Worm (Caenorhabditis elegans) whole organism, mixed stage, embryonic: ENCODE measurements around the gene F49C5.7.

Experiments used
- M03D4.4 ChIP-seq: sonication (generic microtip); optimal IDR thresholded peaks from 2 replicates; lab custom pipeline; 2017; ENCODE audit warnings: mild to moderate bottlenecking, missing genetic modification characterization, missing compliant biosample characterization
- blmp-1 ChIP-seq: fragments of 150-350 bp; optimal IDR thresholded peaks from 2 replicates; lab custom pipeline; 2014; ENCODE audit warnings: missing biosample characterization, missing genetic modification characterization
- ceh-39 ChIP-seq: fragments of 150-350 bp; optimal IDR thresholded peaks from 2 replicates; lab custom pipeline; 2014; ENCODE audit warnings: missing biosample characterization, missing genetic modification characterization
- ceh-43 ChIP-seq: fragments of 200-800 bp; sonication (Bioruptor generic); optimal IDR thresholded peaks from 2 replicates; lab custom pipeline; 2018; ENCODE audit warnings: mild to moderate bottlenecking, missing genetic modification characterization, moderate library complexity, missing compliant biosample characterization
- ceh-83 ChIP-seq: fragments of 200-800 bp; sonication (Bioruptor generic); optimal IDR thresholded peaks from 2 replicates; lab custom pipeline; 2018; ENCODE audit warnings: mild to moderate bottlenecking, missing genetic modification characterization, missing compliant biosample characterization
- cnd-1 ChIP-seq: fragments of 200-800 bp; sonication (Bioruptor generic); optimal IDR thresholded peaks from 2 replicates; lab custom pipeline; 2018; ENCODE audit warnings: mild to moderate bottlenecking, missing genetic modification characterization, missing compliant biosample characterization
- drap-1 ChIP-seq: fragments of 200-800 bp; sonication (Bioruptor generic); optimal IDR thresholded peaks from 3 replicates; lab custom pipeline; 2018; ENCODE audit warnings: mild to moderate bottlenecking, missing genetic modification characterization, missing compliant biosample characterization
- elt-1 ChIP-seq: sonication (generic microtip); optimal IDR thresholded peaks from 2 replicates; lab custom pipeline; 2017; ENCODE audit warnings: missing genetic modification characterization, mild to moderate bottlenecking, missing compliant biosample characterization, antibody characterized with exemption, moderate library complexity, borderline replicate concordance; ENCODE audit not compliant: insufficient read depth
- elt-3 ChIP-seq: fragments of 150-350 bp; optimal IDR thresholded peaks from 2 replicates; lab custom pipeline; 2014; ENCODE audit warnings: missing biosample characterization, missing genetic modification characterization
- flh-1 ChIP-seq: fragments of 200-800 bp; sonication (Bioruptor generic); optimal IDR thresholded peaks from 2 replicates; lab custom pipeline; 2018; ENCODE audit warnings: mild to moderate bottlenecking, missing genetic modification characterization, moderate library complexity, missing compliant biosample characterization
- ham-2 ChIP-seq: fragments of 200-800 bp; sonication (Bioruptor generic); optimal IDR thresholded peaks from 2 replicates; lab custom pipeline; 2018; ENCODE audit warnings: mild to moderate bottlenecking, missing genetic modification characterization, missing compliant biosample characterization
- hlh-1 ChIP-seq: fragments of 150-350 bp; optimal IDR thresholded peaks from 2 replicates; lab custom pipeline; 2014; ENCODE audit warnings: missing biosample characterization, missing genetic modification reagents, missing genetic modification characterization
- lin-13 ChIP-seq: fragments of 150-350 bp; optimal IDR thresholded peaks from 2 replicates; lab custom pipeline; 2014; ENCODE audit warnings: missing biosample characterization, missing genetic modification characterization
- lin-32 ChIP-seq: fragments of 200-800 bp; sonication (Bioruptor generic); optimal IDR thresholded peaks from 2 replicates; lab custom pipeline; 2018; ENCODE audit warnings: mild to moderate bottlenecking, missing genetic modification characterization, missing compliant biosample characterization
- lsy-2 ChIP-seq: fragments of 150-350 bp; optimal IDR thresholded peaks from 2 replicates; lab custom pipeline; 2014; ENCODE audit warnings: missing biosample characterization, missing genetic modification characterization
- mab-5 ChIP-seq: fragments of 150-350 bp; optimal IDR thresholded peaks from 2 replicates; lab custom pipeline; 2014; ENCODE audit warnings: missing biosample characterization, missing genetic modification characterization
- mep-1 ChIP-seq: fragments of 150-350 bp; optimal IDR thresholded peaks from 2 replicates; lab custom pipeline; 2017; ENCODE audit warnings: missing biosample characterization, missing genetic modification reagents, missing genetic modification characterization, inconsistent platforms
- nhr-12 ChIP-seq: fragments of 150-350 bp; optimal IDR thresholded peaks from 2 replicates; lab custom pipeline; 2014; ENCODE audit warnings: missing biosample characterization, missing genetic modification characterization
- nhr-2 ChIP-seq: fragments of 150-350 bp; optimal IDR thresholded peaks from 2 replicates; lab custom pipeline; 2014; ENCODE audit warnings: missing biosample characterization, missing genetic modification characterization
- nhr-76 ChIP-seq: sonication (generic microtip); optimal IDR thresholded peaks from 2 replicates; lab custom pipeline; 2017; ENCODE audit warnings: missing biosample characterization, missing genetic modification characterization
- pha-4 ChIP-seq: fragments of 150-350 bp; optimal IDR thresholded peaks from 2 replicates; lab custom pipeline; 2018; ENCODE audit warnings: missing biosample characterization, missing genetic modification reagents, missing genetic modification characterization
- snpc-4 ChIP-seq: fragments of 150-350 bp; optimal IDR thresholded peaks from 2 replicates; lab custom pipeline; 2014; ENCODE audit warnings: missing biosample characterization, missing genetic modification characterization
- sptf-1 ChIP-seq: sonication (generic microtip); optimal IDR thresholded peaks from 2 replicates; lab custom pipeline; 2017; ENCODE audit warnings: mild to moderate bottlenecking, missing genetic modification characterization, moderate library complexity, missing compliant biosample characterization
- tbx-8 ChIP-seq: fragments of 200-800 bp; sonication (Bioruptor generic); optimal IDR thresholded peaks from 2 replicates; lab custom pipeline; 2018; ENCODE audit warnings: mild to moderate bottlenecking, missing genetic modification characterization, moderate library complexity, missing compliant biosample characterization
- unc-39 ChIP-seq: fragments of 150-350 bp; optimal IDR thresholded peaks from 2 replicates; lab custom pipeline; 2014; ENCODE audit warnings: missing biosample characterization, missing genetic modification characterization
- unc-62 ChIP-seq: fragments of 150-350 bp; optimal IDR thresholded peaks from 2 replicates; lab custom pipeline; 2014; ENCODE audit warnings: missing biosample characterization, missing genetic modification reagents, missing genetic modification characterization
- ztf-11 ChIP-seq: fragments of 150-350 bp; optimal IDR thresholded peaks from 2 replicates; lab custom pipeline; 2014; ENCODE audit warnings: missing biosample characterization, missing genetic modification characterization

F49C5.7 gene

DNA sequence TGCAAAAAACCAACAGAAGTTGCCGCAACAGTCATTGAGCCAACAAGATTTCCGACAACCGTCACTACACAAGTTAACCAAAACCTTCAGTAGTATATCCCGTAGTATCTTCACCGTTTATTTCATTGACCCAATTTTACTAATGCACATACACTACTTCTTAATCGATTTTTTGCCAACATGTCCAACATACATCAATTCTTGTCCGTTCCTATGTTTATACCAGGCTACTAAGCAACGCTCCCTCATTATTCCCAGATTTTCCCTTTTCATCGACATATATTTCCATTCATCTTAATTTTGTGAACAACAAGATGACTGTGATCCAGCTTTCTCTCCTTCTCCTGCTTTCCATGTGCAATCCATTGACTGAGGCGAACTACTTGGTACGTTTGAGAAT lies at the start of gene F49C5.7:
Gene F49C5.7, plus strand, starts transcription at position 301 of the 400 bp plus-strand sequence.
- TF ChIP-seq lin-13 (tag; lab: Kevin White, UChicago) (no peak), flh-1 (GFP tag; lab: Kevin White, UChicago) (no peak), cnd-1 (tag; lab: Kevin White, UChicago) (no peak), pha-4 (tag; lab: Kevin White, UChicago) (no peak), ceh-39 (tag; lab: Kevin White, UChicago) (no peak), blmp-1 (tag; lab: Kevin White, UChicago) (no peak)
- TF ChIP-seq, all 35 proteins: peak for 0

DNA sequence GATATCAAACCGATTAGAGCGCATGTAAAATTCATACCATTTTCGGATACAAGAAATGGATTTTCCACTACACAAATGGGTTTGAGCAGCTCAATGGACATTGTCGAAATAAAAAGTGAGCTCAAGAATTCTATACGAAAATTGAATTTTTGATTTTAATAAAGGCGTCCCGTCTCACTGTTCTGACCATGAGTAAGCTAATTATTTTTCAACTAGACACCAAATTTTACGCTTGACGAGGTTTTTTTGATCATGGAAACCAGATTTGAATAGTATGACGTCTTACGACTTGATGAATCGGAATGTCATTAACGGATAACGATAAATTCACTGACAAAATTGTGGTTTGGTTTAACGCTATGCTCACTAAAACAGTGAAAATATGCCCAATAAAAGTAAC lies 49.6 kb upstream of the F49C5.7 start, which contains the start of gene srh-61:
Gene srh-61, minus strand, starts transcription at position 101 of the 400 bp plus-strand sequence.
- no peak for TF ChIP-seq mab-5 (tag; lab: Kevin White, UChicago)
- TF ChIP-seq elt-1: no peak
- no peak for TF ChIP-seq ceh-43 (GFP tag; lab: Kevin White, UChicago)
- TF ChIP-seq nhr-12 (tag; lab: Kevin White, UChicago): no peak
- no peak for TF ChIP-seq tbx-8 (GFP tag; lab: Kevin White, UChicago)
- TF ChIP-seq elt-3 (tag; lab: Kevin White, UChicago): no peak
- no peak for TF ChIP-seq ceh-39 (tag; lab: Kevin White, UChicago)
- no peak for TF ChIP-seq blmp-1 (tag; lab: Kevin White, UChicago)
- no peak for TF ChIP-seq unc-62 (GFP tag; lab: Kevin White, UChicago)
- TF ChIP-seq lsy-2: no peak
- no peak for TF ChIP-seq ceh-83 (GFP tag; lab: Kevin White, UChicago)
- TF ChIP-seq unc-39 (tag; lab: Kevin White, UChicago): no peak
- TF ChIP-seq snpc-4 (tag; lab: Kevin White, UChicago): no peak

DNA sequence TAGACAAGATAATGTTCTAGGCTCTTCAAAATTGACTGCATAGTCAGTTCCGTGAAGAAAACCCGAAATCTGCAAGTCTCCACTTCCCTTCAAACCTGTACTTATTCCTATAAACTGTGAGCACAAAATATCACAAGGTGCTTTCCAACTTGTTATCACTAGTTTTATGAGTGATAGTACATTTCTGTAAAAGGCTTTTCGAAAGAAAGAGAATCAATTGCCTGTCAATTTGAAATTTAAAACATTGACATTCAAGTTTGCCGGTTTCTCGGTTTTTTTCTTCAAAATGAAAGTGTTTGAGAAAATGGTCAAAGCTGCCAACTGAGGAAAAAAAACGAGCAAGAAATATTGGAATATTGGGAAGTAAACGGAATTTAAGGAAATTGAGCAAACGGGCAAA lies 47.9 kb upstream of the F49C5.7 start:
- TF ChIP-seq unc-39 (tag; lab: Kevin White, UChicago): no peak
- TF ChIP-seq hlh-1 (tag; lab: Kevin White, UChicago): no peak
- no peak for TF ChIP-seq drap-1
- no peak for TF ChIP-seq ceh-83 (GFP tag; lab: Kevin White, UChicago)
- no peak for TF ChIP-seq nhr-76 (tag; lab: Kevin White, UChicago)
- no peak for TF ChIP-seq mep-1
- no peak for TF ChIP-seq nhr-2 (tag; lab: Kevin White, UChicago)
- TF ChIP-seq unc-62 (GFP tag; lab: Kevin White, UChicago): no peak
- no peak for TF ChIP-seq ceh-43 (GFP tag; lab: Kevin White, UChicago)
- no peak for TF ChIP-seq ztf-11 (tag; lab: Kevin White, UChicago)
- TF ChIP-seq ceh-39 (tag; lab: Kevin White, UChicago): no peak
- TF ChIP-seq nhr-12 (tag; lab: Kevin White, UChicago): no peak
- no peak for TF ChIP-seq elt-3 (tag; lab: Kevin White, UChicago)
- TF ChIP-seq sptf-1 (tag; lab: Kevin White, UChicago): no peak
- no peak for TF ChIP-seq elt-1
- no peak for TF ChIP-seq tbx-8 (GFP tag; lab: Kevin White, UChicago)

DNA sequence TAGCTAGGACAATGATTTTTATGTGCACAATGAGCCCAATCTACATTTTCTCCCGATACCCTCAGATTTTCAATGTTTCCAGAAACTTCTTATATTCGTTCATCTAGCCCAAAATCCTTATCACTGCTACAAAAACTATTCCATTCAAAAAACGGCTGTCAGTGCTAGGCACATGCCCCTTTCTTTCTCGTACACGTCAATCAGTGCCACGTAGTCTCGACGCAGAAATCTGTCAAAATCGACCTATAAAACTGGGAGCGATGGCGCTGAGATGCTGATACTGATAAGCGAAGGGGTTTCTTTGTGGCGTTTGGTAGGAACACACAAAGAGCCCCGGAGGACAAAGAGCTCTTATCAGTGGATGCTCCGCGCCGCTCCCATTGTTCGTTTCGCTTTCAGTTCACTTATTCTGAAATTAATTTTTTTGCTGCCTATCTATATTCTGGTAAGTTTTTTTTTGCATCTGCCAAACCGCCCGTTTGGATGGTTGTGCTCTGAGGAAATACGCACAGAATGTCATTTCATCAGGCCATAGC lies 47.1 kb upstream of the F49C5.7 start, which contains the start of gene srh-70:
Gene srh-70, minus strand, starts transcription at position 51 of the 536 bp plus-strand sequence.
- no peak for TF ChIP-seq ceh-39 (tag; lab: Kevin White, UChicago)

DNA sequence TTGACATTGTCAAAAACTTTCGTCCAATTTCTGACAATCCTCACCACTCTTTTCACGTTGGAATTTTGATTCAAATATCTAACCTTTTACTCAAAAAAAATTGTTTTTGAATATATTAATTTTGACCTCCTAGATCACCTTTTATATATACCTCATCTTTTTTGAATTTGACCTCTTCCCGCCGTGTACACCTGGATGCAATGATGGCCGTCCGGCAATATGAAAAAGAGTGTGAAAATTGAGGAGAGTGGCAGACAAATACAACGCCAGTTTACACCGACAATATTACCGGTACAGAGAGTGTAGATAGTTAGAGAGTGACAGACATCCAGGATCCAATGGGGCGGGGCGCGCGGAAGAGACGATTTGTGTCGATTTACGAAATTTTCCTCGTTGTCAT lies 46.3 kb upstream of the F49C5.7 start, which contains the start of gene ceh-99:
Gene ceh-99, plus strand, starts transcription at position 366 of the 400 bp plus-strand sequence.
- no peak for TF ChIP-seq M03D4.4 (tag; lab: Kevin White, UChicago)
- TF ChIP-seq lin-32 (GFP tag; lab: Kevin White, UChicago): no peak
- no peak for TF ChIP-seq ham-2 (GFP tag; lab: Kevin White, UChicago)
- no peak for TF ChIP-seq sptf-1 (tag; lab: Kevin White, UChicago)
- TF ChIP-seq mab-5 (tag; lab: Kevin White, UChicago): no peak

DNA sequence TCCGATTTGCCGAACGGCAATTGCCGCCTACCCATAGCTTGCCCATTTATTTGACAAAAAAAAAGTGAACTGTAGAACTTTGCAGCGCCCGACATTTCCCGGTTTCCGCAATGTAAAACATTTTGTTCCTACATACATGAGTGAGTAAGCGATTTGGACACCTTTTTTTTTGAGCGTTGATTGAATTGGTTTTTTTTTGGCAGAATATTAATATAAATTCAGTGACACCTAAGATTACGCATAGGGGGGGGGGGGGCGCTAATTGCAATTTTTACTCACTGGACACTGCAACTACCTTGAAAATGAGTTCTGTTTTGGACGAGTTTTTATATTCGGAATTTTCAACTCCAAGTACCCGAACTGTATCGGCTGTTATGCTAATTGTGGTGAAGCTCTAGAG lies 40.4 kb upstream of the F49C5.7 start, which contains the start of gene srx-118:
Gene srx-118, plus strand, starts transcription at position 301 of the 400 bp plus-strand sequence.
- no peak for TF ChIP-seq ham-2 (GFP tag; lab: Kevin White, UChicago)
- TF ChIP-seq, all 35 proteins: peak for 0
